Fruit fly (Drosophila melanogaster) whole organism, embryonic: ENCODE data around the gene Spn75F.
A peak's percentile ranks its signal among the peaks of the same experiment; 100 is the strongest.

Experiments
- ATbp ChIP-seq: fragments of 200-800 bp; sonication (Bioruptor generic); optimal IDR thresholded peaks from 2 replicates; lab custom pipeline; 2017; ENCODE audit warnings: missing biosample characterization, mild to moderate bottlenecking, missing genetic modification characterization, missing genetic modification reagents
- C15 ChIP-seq: fragments of 200-800 bp; sonication (Bioruptor generic); IDR thresholded peaks from 3 replicates; pipeline ENCODE4 v1.3.6; 2022; ENCODE audit warnings: missing biosample characterization, missing genetic modification characterization
- CG10147 ChIP-seq: fragments of 200-800 bp; sonication (Bioruptor generic); optimal IDR thresholded peaks from 2 replicates; lab custom pipeline; 2019; ENCODE audit warnings: missing biosample characterization, mild to moderate bottlenecking, missing genetic modification characterization, moderate library complexity
- CG10543 ChIP-seq: fragments of 200-800 bp; sonication (Bioruptor generic); optimal IDR thresholded peaks from 3 replicates; lab custom pipeline; 2017; ENCODE audit warnings: missing biosample characterization, mild to moderate bottlenecking, missing genetic modification characterization, moderate library complexity
- CG10979 ChIP-seq: fragments of 200-800 bp; sonication (Bioruptor generic); optimal IDR thresholded peaks from 2 replicates; lab custom pipeline; 2018; ENCODE audit warnings: missing biosample characterization, mild to moderate bottlenecking, missing genetic modification characterization, moderate library complexity
- CG11504 ChIP-seq: fragments of 200-800 bp; sonication (Bioruptor generic); optimal IDR thresholded peaks from 3 replicates; lab custom pipeline; 2019; ENCODE audit warnings: missing biosample characterization, mild to moderate bottlenecking, missing genetic modification characterization, moderate library complexity
- CG11696 ChIP-seq: fragments of 200-800 bp; sonication (Bioruptor generic); IDR thresholded peaks from 2 replicates; pipeline ENCODE4 v1.3.6; 2022; ENCODE audit warnings: missing biosample characterization, missing genetic modification characterization
- CG12299 ChIP-seq: fragments of 200-800 bp; sonication (Bioruptor generic); optimal IDR thresholded peaks from 2 replicates; lab custom pipeline; 2018; ENCODE audit warnings: missing biosample characterization, mild to moderate bottlenecking, missing genetic modification characterization
- CG12391 ChIP-seq: fragments of 200-800 bp; sonication (Bioruptor generic); optimal IDR thresholded peaks from 3 replicates; lab custom pipeline; 2018; ENCODE audit warnings: missing biosample characterization, mild to moderate bottlenecking, missing genetic modification characterization, moderate library complexity
- CG14710 ChIP-seq: fragments of 200-800 bp; sonication (Bioruptor generic); optimal IDR thresholded peaks from 3 replicates; lab custom pipeline; 2019; ENCODE audit warnings: missing biosample characterization, mild to moderate bottlenecking, missing genetic modification characterization, moderate library complexity
- CG14860 ChIP-seq: fragments of 200-800 bp; sonication (Bioruptor generic); IDR thresholded peaks from 3 replicates; pipeline ENCODE4 v1.3.6; 2022; ENCODE audit warnings: missing biosample characterization, missing genetic modification characterization; ENCODE audit not compliant: partially characterized antibody
- CG15073 ChIP-seq: fragments of 200-800 bp; sonication (Bioruptor generic); optimal IDR thresholded peaks from 2 replicates; lab custom pipeline; 2016; ENCODE audit warnings: missing biosample characterization, missing genetic modification characterization
- CG1647 ChIP-seq: fragments of 200-800 bp; sonication (Bioruptor generic); optimal IDR thresholded peaks from 3 replicates; lab custom pipeline; 2016; ENCODE audit warnings: missing biosample characterization, missing genetic modification characterization
- CG17612 ChIP-seq: fragments of 200-800 bp; sonication (Bioruptor generic); IDR thresholded peaks from 2 replicates; pipeline ENCODE4 v1.3.6; 2022; ENCODE audit warnings: missing biosample characterization, missing genetic modification characterization
- CG18619 ChIP-seq: fragments of 200-800 bp; sonication (Bioruptor generic); optimal IDR thresholded peaks from 3 replicates; lab custom pipeline; 2017; ENCODE audit warnings: missing biosample characterization, mild to moderate bottlenecking, missing genetic modification characterization
- CG2129 ChIP-seq: fragments of 200-800 bp; sonication (Bioruptor generic); IDR thresholded peaks from 2 replicates; pipeline ENCODE4 v1.3.6; 2022; ENCODE audit warnings: missing biosample characterization, missing genetic modification characterization; ENCODE audit not compliant: partially characterized antibody
- CG3065 ChIP-seq: fragments of 200-800 bp; sonication (Bioruptor generic); optimal IDR thresholded peaks from 2 replicates; lab custom pipeline; 2016; ENCODE audit warnings: missing biosample characterization, missing genetic modification characterization
- CG33213 ChIP-seq: fragments of 200-800 bp; sonication (Bioruptor generic); optimal IDR thresholded peaks from 3 replicates; lab custom pipeline; 2016; ENCODE audit warnings: missing biosample characterization, missing genetic modification characterization
- CG43689 ChIP-seq: fragments of 200-800 bp; sonication (Bioruptor generic); IDR thresholded peaks from 2 replicates; pipeline ENCODE4 v1.3.6; 2022; ENCODE audit warnings: missing biosample characterization, missing genetic modification characterization
- CG4820 ChIP-seq: fragments of 200-800 bp; sonication (Bioruptor generic); optimal IDR thresholded peaks from 3 replicates; lab custom pipeline; 2016; ENCODE audit warnings: missing biosample characterization, missing genetic modification characterization
- CG5953 ChIP-seq: fragments of 200-800 bp; sonication (Bioruptor generic); IDR thresholded peaks from 2 replicates; pipeline ENCODE4 v1.3.6; 2022; ENCODE audit warnings: missing biosample characterization, missing genetic modification characterization
- CG6272 ChIP-seq: fragments of 200-800 bp; sonication (Bioruptor generic); IDR thresholded peaks from 2 replicates; pipeline ENCODE4 v1.3.6; 2022; ENCODE audit warnings: missing biosample characterization, missing genetic modification characterization
- CG7839 ChIP-seq: fragments of 200-800 bp; sonication (Bioruptor generic); optimal IDR thresholded peaks from 3 replicates; lab custom pipeline; 2018; ENCODE audit warnings: missing biosample characterization, mild to moderate bottlenecking, missing genetic modification characterization, moderate library complexity
- CG9727 ChIP-seq: fragments of 200-800 bp; sonication (Bioruptor generic); optimal IDR thresholded peaks from 3 replicates; lab custom pipeline; 2017; ENCODE audit warnings: missing biosample characterization, mild to moderate bottlenecking, missing genetic modification characterization
- Chrac-16 ChIP-seq: fragments of 200-800 bp; sonication (Bioruptor generic); optimal IDR thresholded peaks from 3 replicates; lab custom pipeline; 2016; ENCODE audit warnings: missing biosample characterization, missing genetic modification characterization
- Dfd ChIP-seq, 2 experiments: fragments of >200 bp; optimal IDR thresholded peaks; 2 replicates each; lab custom pipeline; 2017; ENCODE audit warnings: missing biosample characterization in 2 of 2, missing genetic modification characterization in 2 of 2
- H2.0 ChIP-seq: fragments of 200-800 bp; sonication (Bioruptor generic); IDR thresholded peaks from 2 replicates; pipeline ENCODE4 v1.3.6; 2022; ENCODE audit warnings: missing biosample characterization, missing genetic modification characterization
- Hsf ChIP-seq: fragments of 200-800 bp; sonication (Bioruptor generic); optimal IDR thresholded peaks from 3 replicates; lab custom pipeline; 2016; ENCODE audit warnings: missing biosample characterization, missing genetic modification characterization
- MBD-R2 ChIP-seq: fragments of 200-800 bp; sonication (Bioruptor generic); IDR thresholded peaks from 2 replicates; pipeline ENCODE4 v1.3.6; 2022; ENCODE audit warnings: missing biosample characterization, missing genetic modification characterization
- Ravus ChIP-seq: fragments of 200-800 bp; sonication (Bioruptor generic); IDR thresholded peaks from 2 replicates; pipeline ENCODE4 v1.3.6; 2022; ENCODE audit warnings: missing biosample characterization, missing genetic modification characterization
- Scr ChIP-seq: fragments of 200-800 bp; sonication (Bioruptor generic); IDR thresholded peaks from 2 replicates; pipeline ENCODE4 v1.3.6; 2022; ENCODE audit warnings: missing biosample characterization, missing genetic modification characterization; ENCODE audit not compliant: partially characterized antibody
- Ssrp ChIP-seq: fragments of 200-800 bp; sonication (Bioruptor generic); optimal IDR thresholded peaks from 2 replicates; lab custom pipeline; 2018; ENCODE audit warnings: missing biosample characterization, mild to moderate bottlenecking, missing genetic modification characterization, moderate library complexity
- al ChIP-seq: fragments of 200-800 bp; sonication (Bioruptor generic); IDR thresholded peaks from 2 replicates; pipeline ENCODE4 v1.3.6; 2022; ENCODE audit warnings: missing biosample characterization, missing genetic modification characterization
- bsh ChIP-seq, 2 experiments: fragments of 200-800 bp; sonication (Bioruptor generic); optimal IDR thresholded peaks; 2 replicates each; lab custom pipeline; 2017 to 2018; ENCODE audit warnings: mild to moderate bottlenecking in 2 of 2, missing biosample characterization in 2 of 2, missing genetic modification characterization in 2 of 2, moderate library complexity in 1 of 2
- chif ChIP-seq, 2 experiments: fragments of 200-800 bp; sonication (Bioruptor generic); optimal IDR thresholded peaks; 3 replicates each; lab custom pipeline; 2016; ENCODE audit warnings: missing biosample characterization in 2 of 2, missing genetic modification characterization in 2 of 2
- corto ChIP-seq: fragments of 200-800 bp; sonication (Bioruptor generic); optimal IDR thresholded peaks from 2 replicates; lab custom pipeline; 2016; ENCODE audit warnings: missing biosample characterization, mild to moderate bottlenecking, missing genetic modification characterization, moderate library complexity
- dimm ChIP-seq: fragments of 200-800 bp; sonication (Bioruptor generic); IDR thresholded peaks from 2 replicates; pipeline ENCODE4 v1.3.6; 2022; ENCODE audit warnings: missing biosample characterization, missing genetic modification characterization
- dmrt11E ChIP-seq: fragments of 200-800 bp; sonication (Bioruptor generic); optimal IDR thresholded peaks from 3 replicates; lab custom pipeline; 2018; ENCODE audit warnings: missing biosample characterization, mild to moderate bottlenecking, missing genetic modification characterization, moderate library complexity
- dysf ChIP-seq: fragments of 200-800 bp; sonication (Bioruptor generic); IDR thresholded peaks from 3 replicates; pipeline ENCODE4 v1.3.6; 2022; ENCODE audit warnings: missing biosample characterization, missing genetic modification characterization
- gem ChIP-seq: fragments of 200-800 bp; sonication (Bioruptor generic); optimal IDR thresholded peaks from 2 replicates; lab custom pipeline; 2019; ENCODE audit warnings: missing biosample characterization, mild to moderate bottlenecking, missing genetic modification characterization, moderate library complexity
- gsb-n ChIP-seq: fragments of 200-800 bp; sonication (Bioruptor generic); optimal IDR thresholded peaks from 3 replicates; lab custom pipeline; 2018; ENCODE audit warnings: missing biosample characterization, mild to moderate bottlenecking, missing genetic modification characterization
- hb ChIP-seq: fragments of 200-800 bp; sonication (Bioruptor generic); IDR thresholded peaks from 3 replicates; pipeline ENCODE4 v1.3.6; 2022; ENCODE audit warnings: missing biosample characterization, missing genetic modification characterization; ENCODE audit not compliant: partially characterized antibody
- hth ChIP-seq: fragments of >200 bp; optimal IDR thresholded peaks from 2 replicates; lab custom pipeline; 2017; ENCODE audit warnings: inconsistent platforms
- kah ChIP-seq: fragments of 200-800 bp; sonication (Bioruptor generic); optimal IDR thresholded peaks from 2 replicates; lab custom pipeline; 2018; ENCODE audit warnings: missing biosample characterization, mild to moderate bottlenecking, missing genetic modification characterization
- lilli ChIP-seq: fragments of 200-800 bp; sonication (Bioruptor generic); optimal IDR thresholded peaks from 3 replicates; lab custom pipeline; 2016; ENCODE audit warnings: missing biosample characterization, missing genetic modification characterization
- lola ChIP-seq, 3 experiments: fragments of >200 bp in 2 of 3; fragments of 200-800 bp in 1 of 3; sonication (Bioruptor generic) in 1 of 3; optimal IDR thresholded peaks; 2 replicates each; lab custom pipeline; 2017 to 2019; ENCODE audit warnings: missing biosample characterization in 3 of 3, missing genetic modification characterization in 3 of 3, mild to moderate bottlenecking in 1 of 3, moderate library complexity in 1 of 3
- maf-S ChIP-seq: fragments of 200-800 bp; sonication (Bioruptor generic); optimal IDR thresholded peaks from 2 replicates; lab custom pipeline; 2016; ENCODE audit warnings: missing biosample characterization, missing genetic modification characterization
- phol ChIP-seq: fragments of 200-800 bp; sonication (Bioruptor generic); optimal IDR thresholded peaks from 3 replicates; lab custom pipeline; 2018; ENCODE audit warnings: missing biosample characterization, mild to moderate bottlenecking, missing genetic modification characterization, moderate library complexity
- sens-2 ChIP-seq: fragments of 200-800 bp; sonication (Bioruptor generic); IDR thresholded peaks from 2 replicates; pipeline ENCODE4 v1.3.6; 2022; ENCODE audit warnings: missing biosample characterization, missing genetic modification characterization
- ssp ChIP-seq: fragments of 200-800 bp; sonication (Bioruptor generic); IDR thresholded peaks from 2 replicates; pipeline ENCODE4 v1.3.6; 2022; ENCODE audit warnings: missing biosample characterization, missing genetic modification characterization
- zfh1 ChIP-seq: fragments of 200-800 bp; sonication (Bioruptor generic); IDR thresholded peaks from 3 replicates; pipeline ENCODE4 v1.3.6; 2022; ENCODE audit warnings: missing biosample characterization, missing genetic modification characterization

Spn75F gene

dm6 chr3L:19147169-19147568 lies 17.7 kb upstream of the Spn75F start (continued):
- no peak for TF ChIP-seq Scr
- no peak for TF ChIP-seq dimm (GFP tag; lab: Robert Waterston, UW)
- no peak for TF ChIP-seq CG3065 (GFP tag; lab: Kevin White, UChicago)
- TF ChIP-seq kah, result no peak
- TF ChIP-seq CG15073, result no peak
- TF ChIP-seq CG17612 (GFP tag; lab: Robert Waterston, UW), result no peak
- no peak for TF ChIP-seq hb (GFP tag; lab: Robert Waterston, UW)
- peak; percentile 20 for TF ChIP-seq CG12391
- no peak for TF ChIP-seq al (GFP tag; lab: Robert Waterston, UW)
- TF ChIP-seq CG1647 (GFP tag; lab: Kevin White, UChicago), result no peak
- peak in 1 of 2 experiments; percentile 19 for TF ChIP-seq chif (GFP tag; optimal IDR thresholded peaks at IDR 0.05; lab: Kevin White, UChicago)
- TF ChIP-seq CG4820 (GFP tag; lab: Kevin White, UChicago), result no peak
- no peak for TF ChIP-seq CG18619 (GFP tag; lab: Kevin White, UChicago)
- TF ChIP-seq CG6272, result no peak
- peak; percentile 12 for TF ChIP-seq phol
- no peak for TF ChIP-seq CG12299 (tag; lab: Kevin White, UChicago)
- no peak for TF ChIP-seq zfh1
- TF ChIP-seq CG11696 (GFP tag; lab: Robert Waterston, UW), result no peak
- no peak for TF ChIP-seq CG5953 (GFP tag; lab: Robert Waterston, UW)
- TF ChIP-seq CG11504, result peak; percentile 30
- TF ChIP-seq dysf, result no peak
- no peak for TF ChIP-seq CG9727 (GFP tag; lab: Kevin White, UChicago)
- peak in 1 of 2 experiments; percentile 18 for TF ChIP-seq bsh (GFP tag; optimal IDR thresholded peaks at IDR 0.05; lab: Kevin White, UChicago)
- peak in 1 of 3 experiments; percentile 6 for TF ChIP-seq lola (GFP tag; optimal IDR thresholded peaks at IDR 0.05; lab: Kevin White, UChicago)
- TF ChIP-seq CG43689 (GFP tag; lab: Robert Waterston, UW), result no peak
- TF ChIP-seq Ravus, result no peak
- TF ChIP-seq Dfd (GFP tag; optimal IDR thresholded peaks at IDR 0.05; lab: Kevin White, UChicago), result no peak
- no peak for TF ChIP-seq ATbp (GFP tag; lab: Kevin White, UChicago)
- TF ChIP-seq gsb-n (tag; lab: Kevin White, UChicago), result no peak
- no peak for TF ChIP-seq maf-S
- TF ChIP-seq Hsf (GFP tag; lab: Kevin White, UChicago), result no peak
- TF ChIP-seq sens-2 (GFP tag; lab: Robert Waterston, UW), result no peak
- TF ChIP-seq corto, result no peak
- TF ChIP-seq hth (lab: Kevin White, UChicago), result no peak
- peak; percentile 30 for TF ChIP-seq dmrt11E (tag; lab: Kevin White, UChicago)
- no peak for TF ChIP-seq Chrac-16 (GFP tag; lab: Kevin White, UChicago)
- peak; percentile 2 for TF ChIP-seq Ssrp (tag; lab: Kevin White, UChicago)
- TF ChIP-seq MBD-R2 (GFP tag; lab: Robert Waterston, UW), result no peak
- no peak for TF ChIP-seq CG2129 (GFP tag; lab: Robert Waterston, UW)
- TF ChIP-seq C15, result no peak
- TF ChIP-seq ssp (GFP tag; lab: Robert Waterston, UW), result no peak
- TF ChIP-seq CG33213 (GFP tag; lab: Kevin White, UChicago), result no peak
- peak; percentile 19 for TF ChIP-seq CG14710
- no peak for TF ChIP-seq CG10147 (GFP tag; lab: Kevin White, UChicago)
- peak; percentile 40 for TF ChIP-seq gem (tag; lab: Kevin White, UChicago)
- peak; percentile 10 for TF ChIP-seq CG7839 (tag; lab: Kevin White, UChicago)
- peak; percentile 35 for TF ChIP-seq CG10979
- no peak for TF ChIP-seq CG10543 (GFP tag; lab: Kevin White, UChicago)
- no peak for TF ChIP-seq CG14860 (GFP tag; lab: Robert Waterston, UW)
- no peak for TF ChIP-seq H2.0 (GFP tag; lab: Robert Waterston, UW)
- peak; percentile 5 for TF ChIP-seq lilli (GFP tag; lab: Kevin White, UChicago)
